Fruit fly (Drosophila melanogaster) whole organism, embryonic: ENCODE data around the gene CG13699.

ENCODE experiments used
- Ada2b ChIP-seq: fragments of 200-800 bp; sonication (Bioruptor generic); IDR thresholded peaks from 2 replicates; pipeline ENCODE4 v1.3.6; 2022; ENCODE audit warnings: missing biosample characterization, missing genetic modification characterization
- Antp ChIP-seq: fragments of 200-800 bp; sonication (Bioruptor generic); optimal IDR thresholded peaks from 3 replicates; lab custom pipeline; 2016; ENCODE audit warnings: missing biosample characterization, missing genetic modification characterization
- Awh ChIP-seq: fragments of 200-800 bp; sonication (Bioruptor generic); IDR thresholded peaks from 2 replicates; pipeline ENCODE4, ENCODE4 v1.3.6; 2022; ENCODE audit warnings: missing biosample characterization, missing genetic modification characterization
- C15 ChIP-seq: fragments of 200-800 bp; sonication (Bioruptor generic); IDR thresholded peaks from 3 replicates; pipeline ENCODE4 v1.3.6; 2022; ENCODE audit warnings: missing biosample characterization, missing genetic modification characterization
- CG10431 ChIP-seq: fragments of 200-800 bp; sonication (Bioruptor generic); optimal IDR thresholded peaks from 3 replicates; lab custom pipeline; 2018; ENCODE audit warnings: missing biosample characterization, mild to moderate bottlenecking, missing genetic modification characterization
- CG12071 ChIP-seq: fragments of 200-800 bp; sonication (Bioruptor generic); optimal IDR thresholded peaks from 3 replicates; lab custom pipeline; 2018; ENCODE audit warnings: missing biosample characterization, mild to moderate bottlenecking, missing genetic modification characterization
- CG12104 ChIP-seq: fragments of 200-800 bp; sonication (Bioruptor generic); optimal IDR thresholded peaks from 3 replicates; lab custom pipeline; 2016; ENCODE audit warnings: missing biosample characterization, missing genetic modification characterization
- CG12155 ChIP-seq: fragments of 200-800 bp; sonication (Bioruptor generic); optimal IDR thresholded peaks from 3 replicates; lab custom pipeline; 2016; ENCODE audit warnings: missing biosample characterization, missing genetic modification characterization
- CG12299 ChIP-seq: fragments of 200-800 bp; sonication (Bioruptor generic); optimal IDR thresholded peaks from 2 replicates; lab custom pipeline; 2018; ENCODE audit warnings: missing biosample characterization, mild to moderate bottlenecking, missing genetic modification characterization
- CG12744 ChIP-seq: fragments of 200-800 bp; sonication (Bioruptor generic); optimal IDR thresholded peaks from 2 replicates; lab custom pipeline; 2016; ENCODE audit warnings: missing biosample characterization, missing genetic modification characterization
- CG13775 ChIP-seq: fragments of 200-800 bp; sonication (Bioruptor generic); optimal IDR thresholded peaks from 3 replicates; lab custom pipeline; 2017; ENCODE audit warnings: missing biosample characterization, mild to moderate bottlenecking, missing genetic modification characterization
- CG13894 ChIP-seq: fragments of 200-800 bp; sonication (Bioruptor generic); optimal IDR thresholded peaks from 3 replicates; lab custom pipeline; 2018; ENCODE audit warnings: missing biosample characterization, mild to moderate bottlenecking, missing genetic modification characterization, moderate library complexity
- CG14965 ChIP-seq: fragments of 200-800 bp; sonication (Bioruptor generic); optimal IDR thresholded peaks from 2 replicates; lab custom pipeline; 2016; ENCODE audit warnings: missing biosample characterization, missing genetic modification characterization, borderline replicate concordance
- CG1647 ChIP-seq: fragments of 200-800 bp; sonication (Bioruptor generic); optimal IDR thresholded peaks from 3 replicates; lab custom pipeline; 2016; ENCODE audit warnings: missing biosample characterization, missing genetic modification characterization
- CG16779 ChIP-seq: fragments of 200-800 bp; sonication (Bioruptor generic); IDR thresholded peaks from 2 replicates; pipeline ENCODE4 v1.3.6; 2022; ENCODE audit warnings: missing biosample characterization, missing genetic modification characterization
- CG17385 ChIP-seq: fragments of 200-800 bp; sonication (Bioruptor generic); optimal IDR thresholded peaks from 3 replicates; lab custom pipeline; 2018; ENCODE audit warnings: missing biosample characterization, mild to moderate bottlenecking, missing genetic modification characterization
- CG2889 ChIP-seq: fragments of 200-800 bp; sonication (Bioruptor generic); IDR thresholded peaks from 3 replicates; pipeline ENCODE4 v1.3.6; 2022; ENCODE audit warnings: missing biosample characterization, missing genetic modification characterization
- CG32532 ChIP-seq: fragments of 200-800 bp; sonication (Bioruptor generic); IDR thresholded peaks from 2 replicates; pipeline ENCODE4 v1.3.6; 2022; ENCODE audit warnings: missing biosample characterization, missing genetic modification characterization
- CG3281 ChIP-seq: fragments of 200-800 bp; sonication (Bioruptor generic); optimal IDR thresholded peaks from 3 replicates; lab custom pipeline; 2017; ENCODE audit warnings: missing biosample characterization, mild to moderate bottlenecking, missing genetic modification characterization
- CG42726 ChIP-seq: fragments of 200-800 bp; sonication (Bioruptor generic); IDR thresholded peaks from 2 replicates; pipeline ENCODE4 v1.3.6; 2022; ENCODE audit warnings: missing biosample characterization, missing genetic modification characterization; ENCODE audit not compliant: partially characterized antibody
- CG4404 ChIP-seq: fragments of 200-800 bp; sonication (Bioruptor generic); IDR thresholded peaks from 2 replicates; pipeline ENCODE4 v1.3.6; 2022; ENCODE audit warnings: missing biosample characterization, missing genetic modification characterization
- CG7987 ChIP-seq: fragments of 200-800 bp; sonication (Bioruptor generic); optimal IDR thresholded peaks from 2 replicates; lab custom pipeline; 2018; ENCODE audit warnings: missing biosample characterization, mild to moderate bottlenecking, missing genetic modification characterization, moderate library complexity
- CG8089 ChIP-seq: fragments of 200-800 bp; sonication (Bioruptor generic); optimal IDR thresholded peaks from 3 replicates; lab custom pipeline; 2016; ENCODE audit warnings: missing biosample characterization, missing genetic modification characterization
- CG8924 ChIP-seq: fragments of 200-800 bp; optimal IDR thresholded peaks from 3 replicates; lab custom pipeline; 2019; ENCODE audit warnings: missing biosample characterization, mild to moderate bottlenecking, missing genetic modification characterization, moderate library complexity
- CG9727 ChIP-seq: fragments of 200-800 bp; sonication (Bioruptor generic); optimal IDR thresholded peaks from 3 replicates; lab custom pipeline; 2017; ENCODE audit warnings: missing biosample characterization, mild to moderate bottlenecking, missing genetic modification characterization
- CoRest ChIP-seq: fragments of 200-800 bp; sonication (Bioruptor generic); optimal IDR thresholded peaks from 3 replicates; lab custom pipeline; 2018; ENCODE audit warnings: missing biosample characterization, mild to moderate bottlenecking, missing genetic modification characterization, moderate library complexity
- Dll ChIP-seq: fragments of 200-800 bp; sonication (Bioruptor generic); IDR thresholded peaks from 4 replicates; pipeline ENCODE4 v1.3.6; 2022; ENCODE audit warnings: missing biosample characterization, missing genetic modification characterization; ENCODE audit not compliant: partially characterized antibody
- E2f2 ChIP-seq: fragments of 200-800 bp; sonication (Bioruptor generic); IDR thresholded peaks from 2 replicates; pipeline ENCODE4 v1.3.6; 2022; ENCODE audit warnings: missing biosample characterization, missing genetic modification characterization
- Hsf ChIP-seq: fragments of 200-800 bp; sonication (Bioruptor generic); optimal IDR thresholded peaks from 3 replicates; lab custom pipeline; 2016; ENCODE audit warnings: missing biosample characterization, missing genetic modification characterization
- NC2β ChIP-seq: fragments of 200-800 bp; sonication (Bioruptor generic); optimal IDR thresholded peaks from 2 replicates; lab custom pipeline; 2016; ENCODE audit warnings: missing biosample characterization, missing genetic modification characterization
- Oaz ChIP-seq: fragments of 200-800 bp; sonication (Bioruptor generic); IDR thresholded peaks from 2 replicates; pipeline ENCODE4 v1.3.6; 2022; ENCODE audit warnings: missing biosample characterization, missing genetic modification characterization
- Oli ChIP-seq: fragments of 200-800 bp; sonication (Bioruptor generic); optimal IDR thresholded peaks from 2 replicates; lab custom pipeline; 2018; ENCODE audit warnings: missing biosample characterization, mild to moderate bottlenecking, missing genetic modification characterization, moderate library complexity
- Opbp ChIP-seq: fragments of 200-800 bp; sonication (Bioruptor generic); IDR thresholded peaks from 3 replicates; pipeline ENCODE4 v1.3.6; 2022; ENCODE audit warnings: missing biosample characterization, missing genetic modification characterization; ENCODE audit not compliant: partially characterized antibody
- Ssrp ChIP-seq: fragments of 200-800 bp; sonication (Bioruptor generic); optimal IDR thresholded peaks from 2 replicates; lab custom pipeline; 2018; ENCODE audit warnings: missing biosample characterization, mild to moderate bottlenecking, missing genetic modification characterization, moderate library complexity
- Usf ChIP-seq: fragments of 200-800 bp; sonication (Bioruptor generic); optimal IDR thresholded peaks from 2 replicates; lab custom pipeline; 2017; ENCODE audit warnings: missing genotype, missing biosample characterization, missing genetic modification characterization
- ap ChIP-seq: fragments of 200-800 bp; sonication (Bioruptor generic); IDR thresholded peaks from 2 replicates; pipeline ENCODE4 v1.3.6; 2022; ENCODE audit warnings: missing biosample characterization, missing genetic modification characterization
- chinmo ChIP-seq: fragments of 200-800 bp; sonication (Bioruptor generic); IDR thresholded peaks from 4 replicates; pipeline ENCODE4 v1.3.6; 2022; ENCODE audit warnings: missing biosample characterization, missing genetic modification characterization; ENCODE audit not compliant: partially characterized antibody
- disco-r ChIP-seq: fragments of 200-800 bp; sonication (Bioruptor generic); optimal IDR thresholded peaks from 2 replicates; lab custom pipeline; 2016; ENCODE audit warnings: missing biosample characterization, missing genetic modification characterization
- dpn ChIP-seq, 2 experiments: fragments of 200-800 bp; sonication (Bioruptor generic); optimal IDR thresholded peaks; 3 replicates each; lab custom pipeline; 2016; ENCODE audit warnings: missing biosample characterization in 2 of 2, missing genetic modification characterization in 2 of 2
- dysf ChIP-seq: fragments of 200-800 bp; sonication (Bioruptor generic); IDR thresholded peaks from 3 replicates; pipeline ENCODE4 v1.3.6; 2022; ENCODE audit warnings: missing biosample characterization, missing genetic modification characterization
- exex ChIP-seq: fragments of 200-800 bp; sonication (Bioruptor generic); optimal IDR thresholded peaks from 4 replicates; lab custom pipeline; 2018; ENCODE audit warnings: missing biosample characterization, mild to moderate bottlenecking, missing genetic modification characterization, moderate library complexity
- fu2 ChIP-seq: fragments of 200-800 bp; sonication (Bioruptor generic); optimal IDR thresholded peaks from 2 replicates; lab custom pipeline; 2016; ENCODE audit warnings: missing biosample characterization, missing genetic modification characterization
- grau ChIP-seq: fragments of 200-800 bp; optimal IDR thresholded peaks from 3 replicates; lab custom pipeline; 2019; ENCODE audit warnings: missing biosample characterization, mild to moderate bottlenecking, missing genetic modification characterization, moderate library complexity
- lab ChIP-seq: fragments of 200-800 bp; sonication (Bioruptor generic); optimal IDR thresholded peaks from 3 replicates; lab custom pipeline; 2017; ENCODE audit warnings: missing biosample characterization, missing genetic modification characterization, mild to moderate bottlenecking, moderate library complexity, missing genetic modification reagents
- nerfin-1 ChIP-seq: fragments of 200-800 bp; sonication (Bioruptor generic); optimal IDR thresholded peaks from 3 replicates; lab custom pipeline; 2019; ENCODE audit warnings: missing biosample characterization, mild to moderate bottlenecking, missing genetic modification characterization, moderate library complexity
- onecut ChIP-seq: fragments of 200-800 bp; sonication (Bioruptor generic); IDR thresholded peaks from 2 replicates; pipeline ENCODE4 v1.3.6; 2022; ENCODE audit warnings: missing biosample characterization, missing genetic modification characterization
- seq ChIP-seq: fragments of 200-800 bp; sonication (Bioruptor generic); IDR thresholded peaks from 2 replicates; pipeline ENCODE4 v1.3.6; 2022; ENCODE audit warnings: missing biosample characterization, missing genetic modification characterization

CG13699 gene

DNA sequence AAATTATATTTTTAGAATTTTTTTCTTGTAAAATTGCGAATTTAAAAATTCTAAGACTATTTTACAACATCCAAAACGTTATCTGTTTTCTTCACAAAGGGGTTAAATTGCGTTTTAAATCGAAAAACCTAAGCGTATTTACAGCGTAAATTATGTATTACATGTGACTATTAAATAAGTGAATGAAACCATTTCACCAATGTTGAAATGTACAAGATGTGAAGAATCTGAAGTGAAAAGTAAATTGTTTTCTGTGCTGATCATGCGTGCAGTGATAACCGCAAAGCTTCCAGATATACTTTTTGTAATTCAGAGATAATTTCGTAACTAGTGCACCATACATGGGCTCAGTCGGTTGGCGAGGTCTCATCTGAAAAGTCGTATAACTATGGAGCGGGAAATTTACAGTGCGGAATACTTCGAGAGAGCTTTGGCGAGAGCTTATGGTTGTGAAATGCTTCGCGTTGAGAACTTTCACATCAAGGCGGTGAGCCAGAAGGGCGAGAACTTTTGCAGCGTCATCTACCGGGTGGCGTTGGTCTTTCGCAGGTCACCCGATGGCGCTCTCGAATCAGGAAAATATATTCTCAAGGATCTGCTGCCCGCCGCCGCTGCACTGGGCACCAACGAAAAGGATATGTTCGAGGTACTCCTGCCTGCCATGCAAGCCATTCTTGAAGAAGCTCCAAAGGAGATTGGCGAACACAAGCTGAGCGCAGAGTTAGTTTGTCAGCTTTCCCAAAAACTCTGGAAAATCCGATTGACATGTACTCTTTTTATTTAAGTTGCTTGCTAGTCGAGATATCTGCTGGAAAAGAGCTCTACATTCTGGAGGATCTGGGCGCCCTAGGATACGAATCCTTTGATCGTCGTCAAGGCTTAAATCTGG lies 48.0 kb downstream of the CG13699 start (continued):
- TF ChIP-seq CG13775 (GFP tag; lab: Kevin White, UChicago) = no peak
- TF ChIP-seq CG12744 (GFP tag; lab: Kevin White, UChicago) = peak; percentile 3
- TF ChIP-seq CG12071 = peak; percentile 71
- peak; percentile 75 for TF ChIP-seq seq (GFP tag; lab: Robert Waterston, UW)
- TF ChIP-seq CG4404 (GFP tag; lab: Robert Waterston, UW) = no peak
- TF ChIP-seq Opbp (GFP tag; lab: Robert Waterston, UW) = 0 out of 3 replicates have a peak, but pooled peaks have one; percentile 21
- TF ChIP-seq Usf (GFP tag; lab: Kevin White, UChicago) = no peak
- TF ChIP-seq onecut = peak; percentile 74
- peak; percentile 84 for TF ChIP-seq lab
- no peak for TF ChIP-seq CG1647 (GFP tag; lab: Kevin White, UChicago)
- no peak for TF ChIP-seq CG2889 (GFP tag; lab: Robert Waterston, UW)
- peak; percentile 65 for TF ChIP-seq CG8924 (tag; lab: Kevin White, UChicago)
- peak; percentile 62 for TF ChIP-seq grau
- peak; percentile 95 for TF ChIP-seq CG10431 (GFP tag; lab: Kevin White, UChicago)
- TF ChIP-seq Hsf (GFP tag; lab: Kevin White, UChicago) = peak; percentile 28
- TF ChIP-seq CG42726 (GFP tag; lab: Robert Waterston, UW) = peak; percentile 47; the same call in 1 of the 2 replicates
- peak; percentile 26 for TF ChIP-seq CG8089 (GFP tag; lab: Kevin White, UChicago)
- TF ChIP-seq C15 (GFP tag; lab: Robert Waterston, UW) = 0 out of 3 replicates have a peak, but pooled peaks have one; percentile 33
- TF ChIP-seq NC2β (GFP tag; lab: Kevin White, UChicago) = no peak
- peak; percentile 66 for TF ChIP-seq Oli (tag; lab: Kevin White, UChicago)
- peak; percentile 18 for TF ChIP-seq exex (tag; lab: Kevin White, UChicago)
- peak; percentile 79 for TF ChIP-seq Awh (GFP tag; lab: Robert Waterston, UW)
- no peak for TF ChIP-seq CG12299
- TF ChIP-seq CG14965 (GFP tag; lab: Kevin White, UChicago) = peak; percentile 97
- no peak for TF ChIP-seq CG12104
- peak; percentile 25 for TF ChIP-seq CG17385 (GFP tag; lab: Kevin White, UChicago)
- 0 out of 2 replicates have a peak, but pooled peaks have one; percentile 19 for TF ChIP-seq Oaz (GFP tag; lab: Robert Waterston, UW)
- 0 out of 4 replicates have a peak, but pooled peaks have one; percentile 18 for TF ChIP-seq Dll (GFP tag; lab: Robert Waterston, UW)
- TF ChIP-seq dysf (GFP tag; lab: Robert Waterston, UW) = peak; percentile 67
- no peak for TF ChIP-seq dpn (GFP tag; optimal IDR thresholded peaks at IDR 0.05; lab: Kevin White, UChicago)
- TF ChIP-seq disco-r (GFP tag; lab: Kevin White, UChicago) = no peak
- peak; percentile 50 for TF ChIP-seq Ssrp
- 0 out of 2 replicates have a peak, but pooled peaks have one; percentile 23 for TF ChIP-seq E2f2 (GFP tag; lab: Robert Waterston, UW)
- TF ChIP-seq CG9727 = no peak
- TF ChIP-seq CG3281 (GFP tag; lab: Kevin White, UChicago) = peak; percentile 35
- TF ChIP-seq CG12155 = no peak
- peak; percentile 70 for TF ChIP-seq CG16779 (GFP tag; lab: Robert Waterston, UW)
- TF ChIP-seq ap (GFP tag; lab: Robert Waterston, UW) = peak; percentile 14; the same call in 1 of the 2 replicates
- peak; percentile 91 for TF ChIP-seq chinmo (GFP tag; lab: Robert Waterston, UW)
- no peak for TF ChIP-seq CG7987 (GFP tag; lab: Kevin White, UChicago)
- TF ChIP-seq CoRest (tag; lab: Kevin White, UChicago) = peak; percentile 64
- no peak for TF ChIP-seq fu2 (GFP tag; lab: Kevin White, UChicago)
- TF ChIP-seq CG32532 (GFP tag; lab: Robert Waterston, UW) = peak; percentile 77
- peak; percentile 27 for TF ChIP-seq Antp (GFP tag; lab: Kevin White, UChicago)
- TF ChIP-seq Ada2b (GFP tag; lab: Robert Waterston, UW) = 0 out of 2 replicates have a peak, but pooled peaks have one; percentile 9
- peak; percentile 87 for TF ChIP-seq CG13894 (tag; lab: Kevin White, UChicago)
- TF ChIP-seq nerfin-1 (tag; lab: Kevin White, UChicago) = no peak
